Fruit fly (Drosophila melanogaster) whole organism, embryonic: ENCODE results near the gene Src64B.

Source experiments
- Aef1 ChIP-seq: fragments of 200-800 bp; sonication (Bioruptor generic); IDR thresholded peaks from 3 replicates; pipeline ENCODE4 v1.3.6; 2022; ENCODE audit warnings: missing biosample characterization, missing genetic modification characterization
- Atf3 ChIP-seq: fragments of 200-800 bp; sonication (Bioruptor generic); optimal IDR thresholded peaks from 3 replicates; lab custom pipeline; 2016; ENCODE audit warnings: missing biosample characterization, missing genetic modification characterization
- Atf6 ChIP-seq: fragments of 200-800 bp; sonication (Bioruptor generic); IDR thresholded peaks from 2 replicates; pipeline ENCODE4 v1.3.6; 2022; ENCODE audit warnings: missing biosample characterization, missing genetic modification characterization
- CG13424 ChIP-seq: fragments of 200-800 bp; sonication (Bioruptor generic); optimal IDR thresholded peaks from 2 replicates; lab custom pipeline; 2019; ENCODE audit warnings: missing biosample characterization, mild to moderate bottlenecking, missing genetic modification characterization, moderate library complexity
- CG13624 ChIP-seq: fragments of 200-800 bp; sonication (Bioruptor generic); optimal IDR thresholded peaks from 2 replicates; lab custom pipeline; 2016; ENCODE audit warnings: missing biosample characterization, missing genetic modification characterization
- CG13894 ChIP-seq: fragments of 200-800 bp; sonication (Bioruptor generic); optimal IDR thresholded peaks from 3 replicates; lab custom pipeline; 2018; ENCODE audit warnings: missing biosample characterization, mild to moderate bottlenecking, missing genetic modification characterization, moderate library complexity
- CG15269 ChIP-seq: fragments of 200-800 bp; sonication (Bioruptor generic); optimal IDR thresholded peaks from 2 replicates; lab custom pipeline; 2018; ENCODE audit warnings: missing biosample characterization, mild to moderate bottlenecking, missing genetic modification characterization, moderate library complexity
- CG17361 ChIP-seq: fragments of 200-800 bp; sonication (Bioruptor generic); IDR thresholded peaks from 3 replicates; pipeline ENCODE4 v1.3.6; 2022; ENCODE audit warnings: missing biosample characterization, missing genetic modification characterization
- CG17568 ChIP-seq: fragments of 200-800 bp; sonication (Bioruptor generic); optimal IDR thresholded peaks from 2 replicates; lab custom pipeline; 2018; ENCODE audit warnings: missing biosample characterization, mild to moderate bottlenecking, missing genetic modification characterization, moderate library complexity
- CG18619 ChIP-seq: fragments of 200-800 bp; sonication (Bioruptor generic); optimal IDR thresholded peaks from 3 replicates; lab custom pipeline; 2017; ENCODE audit warnings: missing biosample characterization, mild to moderate bottlenecking, missing genetic modification characterization
- CG34422 ChIP-seq: fragments of 200-800 bp; sonication (Bioruptor generic); IDR thresholded peaks from 3 replicates; pipeline ENCODE4 v1.3.6; 2022; ENCODE audit warnings: missing biosample characterization, missing genetic modification characterization
- CG3838 ChIP-seq: fragments of 200-800 bp; sonication (Bioruptor generic); optimal IDR thresholded peaks from 3 replicates; lab custom pipeline; 2016; ENCODE audit warnings: missing biosample characterization, missing genetic modification characterization
- CG4820 ChIP-seq: fragments of 200-800 bp; sonication (Bioruptor generic); optimal IDR thresholded peaks from 3 replicates; lab custom pipeline; 2016; ENCODE audit warnings: missing biosample characterization, missing genetic modification characterization
- CG6689 ChIP-seq: fragments of 200-800 bp; sonication (Bioruptor generic); IDR thresholded peaks from 2 replicates; pipeline ENCODE4 v1.3.6; 2022; ENCODE audit warnings: missing biosample characterization, missing genetic modification characterization
- CG6854 ChIP-seq: fragments of 200-800 bp; sonication (Bioruptor generic); optimal IDR thresholded peaks from 3 replicates; lab custom pipeline; 2017; ENCODE audit warnings: missing biosample characterization, mild to moderate bottlenecking, missing genetic modification characterization
- CG8388 ChIP-seq: fragments of 200-800 bp; sonication (Bioruptor generic); optimal IDR thresholded peaks from 2 replicates; lab custom pipeline; 2019; ENCODE audit warnings: missing biosample characterization, mild to moderate bottlenecking, missing genetic modification characterization, moderate library complexity
- CG9609 ChIP-seq: fragments of 200-800 bp; sonication (Bioruptor generic); optimal IDR thresholded peaks from 3 replicates; lab custom pipeline; 2016; ENCODE audit warnings: missing biosample characterization, missing genetic modification characterization
- Drgx ChIP-seq: fragments of 200-800 bp; sonication (Bioruptor generic); IDR thresholded peaks from 2 replicates; pipeline ENCODE4 v1.3.6; 2022; ENCODE audit warnings: missing biosample characterization, missing genetic modification characterization
- E2f1 ChIP-seq: fragments of 200-800 bp; sonication (Bioruptor generic); IDR thresholded peaks from 2 replicates; pipeline ENCODE4 v1.3.6; 2022; ENCODE audit warnings: missing biosample characterization, missing genetic modification characterization
- ERR ChIP-seq: fragments of 200-800 bp; sonication (Bioruptor generic); optimal IDR thresholded peaks from 2 replicates; lab custom pipeline; 2016; ENCODE audit warnings: missing biosample characterization, missing genetic modification characterization
- HLH4C ChIP-seq: fragments of 200-800 bp; sonication (Bioruptor generic); IDR thresholded peaks from 3 replicates; pipeline ENCODE4 v1.3.6; 2022; ENCODE audit warnings: missing biosample characterization, missing genetic modification characterization; ENCODE audit not compliant: partially characterized antibody
- Hsf ChIP-seq: fragments of 200-800 bp; sonication (Bioruptor generic); optimal IDR thresholded peaks from 3 replicates; lab custom pipeline; 2016; ENCODE audit warnings: missing biosample characterization, missing genetic modification characterization
- MESR4 ChIP-seq: fragments of 200-800 bp; sonication (Bioruptor generic); optimal IDR thresholded peaks from 2 replicates; lab custom pipeline; 2018; ENCODE audit warnings: missing biosample characterization, mild to moderate bottlenecking, missing genetic modification characterization, moderate library complexity
- Med ChIP-seq: fragments of 200-800 bp; sonication (Bioruptor generic); peaks from one replicate; lab custom pipeline; 2016; ENCODE audit warnings: missing biosample characterization, missing genetic modification characterization, mild to moderate bottlenecking, inconsistent platforms, moderate library complexity
- Mrtf ChIP-seq: fragments of 200-800 bp; sonication (Bioruptor generic); IDR thresholded peaks from 3 replicates; pipeline ENCODE4 v1.3.6; 2022; ENCODE audit warnings: missing biosample characterization, missing genetic modification characterization
- Myb ChIP-seq: fragments of 200-800 bp; sonication (Bioruptor generic); optimal IDR thresholded peaks from 2 replicates; lab custom pipeline; 2016; ENCODE audit warnings: missing biosample characterization, missing genetic modification characterization
- Oaz ChIP-seq: fragments of 200-800 bp; sonication (Bioruptor generic); IDR thresholded peaks from 2 replicates; pipeline ENCODE4 v1.3.6; 2022; ENCODE audit warnings: missing biosample characterization, missing genetic modification characterization
- Rfx ChIP-seq: fragments of 200-800 bp; sonication (Bioruptor generic); IDR thresholded peaks from 2 replicates; pipeline ENCODE4 v1.3.6; 2022; ENCODE audit warnings: missing biosample characterization, missing genetic modification characterization
- Side ChIP-seq: fragments of 200-800 bp; sonication (Bioruptor generic); optimal IDR thresholded peaks from 2 replicates; lab custom pipeline; 2016; ENCODE audit warnings: missing biosample characterization, missing genetic modification characterization
- Stat92E ChIP-seq, 3 experiments: fragments of >200 bp in 2 of 3; fragments of 200-800 bp in 1 of 3; sonication (Bioruptor generic) in 1 of 3; optimal IDR thresholded peaks; 2 replicates each; lab custom pipeline; 2017 to 2019; ENCODE audit warnings: missing biosample characterization in 3 of 3, missing genetic modification characterization in 3 of 3, mild to moderate bottlenecking in 1 of 3, moderate library complexity in 1 of 3
- Taf1 ChIP-seq: fragments of 200-800 bp; sonication (Bioruptor generic); IDR thresholded peaks from 2 replicates; pipeline ENCODE4 v1.3.6; 2022; ENCODE audit warnings: missing biosample characterization, missing genetic modification characterization
- Xbp1 ChIP-seq: fragments of 200-800 bp; sonication (Bioruptor generic); optimal IDR thresholded peaks from 3 replicates; lab custom pipeline; 2016; ENCODE audit warnings: missing biosample characterization, mild to moderate bottlenecking, missing genetic modification characterization
- abd-A ChIP-seq: fragments of 200-800 bp; sonication (Bioruptor generic); optimal IDR thresholded peaks from 3 replicates; lab custom pipeline; 2019; ENCODE audit warnings: missing biosample characterization, mild to moderate bottlenecking, missing genetic modification characterization, moderate library complexity
- ac ChIP-seq: fragments of 200-800 bp; sonication (Bioruptor generic); optimal IDR thresholded peaks from 3 replicates; lab custom pipeline; 2017; ENCODE audit warnings: missing biosample characterization, mild to moderate bottlenecking, missing genetic modification characterization
- amos ChIP-seq: fragments of 200-800 bp; sonication (Bioruptor generic); IDR thresholded peaks from 2 replicates; pipeline ENCODE4 v1.3.6; 2022; ENCODE audit warnings: missing biosample characterization, missing genetic modification characterization; ENCODE audit not compliant: partially characterized antibody
- aop ChIP-seq: fragments of 200-800 bp; sonication (Bioruptor generic); IDR thresholded peaks from 2 replicates; pipeline ENCODE4 v1.3.6; 2022; ENCODE audit warnings: missing biosample characterization, missing genetic modification characterization
- bcd ChIP-seq: fragments of 200-800 bp; sonication (Bioruptor generic); optimal IDR thresholded peaks from 2 replicates; lab custom pipeline; 2017; ENCODE audit warnings: missing biosample characterization, mild to moderate bottlenecking, missing genetic modification characterization
- cad ChIP-seq: fragments of >200 bp; optimal IDR thresholded peaks from 2 replicates; lab custom pipeline; 2017; ENCODE audit warnings: missing biosample characterization, missing genetic modification characterization
- cas ChIP-seq: fragments of 200-800 bp; sonication (Bioruptor generic); IDR thresholded peaks from 2 replicates; pipeline ENCODE4 v1.3.6; 2022; ENCODE audit warnings: missing biosample characterization, missing genetic modification characterization
- dimm ChIP-seq: fragments of 200-800 bp; sonication (Bioruptor generic); IDR thresholded peaks from 2 replicates; pipeline ENCODE4 v1.3.6; 2022; ENCODE audit warnings: missing biosample characterization, missing genetic modification characterization
- esg ChIP-seq: fragments of 200-800 bp; sonication (Bioruptor generic); conservative IDR thresholded peaks from 2 replicates; pipeline ENCODE4 v1.3.6; 2022; ENCODE audit warnings: missing biosample characterization, missing genetic modification characterization
- ewg ChIP-seq: fragments of 200-800 bp; sonication (Bioruptor generic); optimal IDR thresholded peaks from 3 replicates; lab custom pipeline; 2017; ENCODE audit warnings: mild to moderate bottlenecking, missing biosample characterization, missing genetic modification reagents, missing genetic modification characterization
- fd3F ChIP-seq: fragments of 200-800 bp; sonication (Bioruptor generic); optimal IDR thresholded peaks from 2 replicates; lab custom pipeline; 2018; ENCODE audit warnings: missing biosample characterization, mild to moderate bottlenecking, missing genetic modification characterization, moderate library complexity
- gro ChIP-seq: fragments of 200-800 bp; sonication (Bioruptor generic); optimal IDR thresholded peaks from 2 replicates; lab custom pipeline; 2016; ENCODE audit warnings: missing biosample characterization, missing genetic modification characterization
- jigr1 ChIP-seq: fragments of 200-800 bp; sonication (Bioruptor generic); IDR thresholded peaks from 3 replicates; pipeline ENCODE4 v1.3.6; 2022; ENCODE audit warnings: missing biosample characterization, missing genetic modification characterization
- nau ChIP-seq: fragments of 200-800 bp; sonication (Bioruptor generic); optimal IDR thresholded peaks from 3 replicates; lab custom pipeline; 2017; ENCODE audit warnings: missing biosample characterization, mild to moderate bottlenecking, missing genetic modification characterization, missing genetic modification reagents
- slp2 ChIP-seq: fragments of 200-800 bp; sonication (Bioruptor generic); optimal IDR thresholded peaks from 2 replicates; lab custom pipeline; 2016; ENCODE audit warnings: missing biosample characterization, missing genetic modification characterization
- sqz ChIP-seq: fragments of 200-800 bp; sonication (Bioruptor generic); optimal IDR thresholded peaks from 3 replicates; lab custom pipeline; 2018; ENCODE audit warnings: missing biosample characterization, mild to moderate bottlenecking, missing genetic modification characterization
- trem ChIP-seq: fragments of 200-800 bp; optimal IDR thresholded peaks from 3 replicates; lab custom pipeline; 2019; ENCODE audit warnings: missing biosample characterization, mild to moderate bottlenecking, missing genetic modification characterization, moderate library complexity
- wek ChIP-seq: fragments of 200-800 bp; sonication (Bioruptor generic); optimal IDR thresholded peaks from 3 replicates; lab custom pipeline; 2018; ENCODE audit warnings: missing biosample characterization, mild to moderate bottlenecking, missing genetic modification characterization, moderate library complexity
- zfh1 ChIP-seq: fragments of 200-800 bp; sonication (Bioruptor generic); IDR thresholded peaks from 3 replicates; pipeline ENCODE4 v1.3.6; 2022; ENCODE audit warnings: missing biosample characterization, missing genetic modification characterization

Gene Src64B

dm6 chr3L:4611311-4611710, 14.7 kb downstream of the Src64B start (continued):
- TF ChIP-seq CG15269 (tag; lab: Kevin White, UChicago) (peak; percentile 14), Side (GFP tag; lab: Kevin White, UChicago) (peak; percentile 65), CG6854 (GFP tag; lab: Kevin White, UChicago) (no peak), CG3838 (GFP tag; lab: Kevin White, UChicago) (peak; percentile 23), cad (GFP tag; lab: Kevin White, UChicago) (no peak), HLH4C (GFP tag; lab: Robert Waterston, UW) (no peak), Hsf (GFP tag; lab: Kevin White, UChicago) (peak; percentile 68), CG34422 (GFP tag; lab: Robert Waterston, UW) (peak; percentile 86), Myb (GFP tag; lab: Kevin White, UChicago) (no peak), bcd (GFP tag; lab: Kevin White, UChicago) (peak; percentile 71), CG6689 (GFP tag; lab: Robert Waterston, UW) (peak; percentile 81), Drgx (peak; percentile 93), sqz (GFP tag; lab: Kevin White, UChicago) (no peak), Aef1 (GFP tag; lab: Robert Waterston, UW) (peak; percentile 59; the same call in 2 of the 3 replicates), Atf3 (peak; percentile 70), trem (tag; lab: Kevin White, UChicago) (peak; percentile 48), Med (peak; percentile 92), Stat92E (GFP tag; optimal IDR thresholded peaks at IDR 0.05; lab: Kevin White, UChicago) (peak in 1 of 3 experiments; percentile 42), aop (GFP tag; lab: Robert Waterston, UW) (0 out of 2 replicates have a peak, but pooled peaks have one; percentile 15), Mrtf (GFP tag; lab: Robert Waterston, UW) (peak; percentile 70; the same call in 2 of the 3 replicates), MESR4 (GFP tag; lab: Kevin White, UChicago) (peak; percentile 4), CG17361 (GFP tag; lab: Robert Waterston, UW) (peak; percentile 73; the same call in 2 of the 3 replicates), CG13424 (tag; lab: Kevin White, UChicago) (peak; percentile 45), CG13624 (GFP tag; lab: Kevin White, UChicago) (no peak), Oaz (GFP tag; lab: Robert Waterston, UW) (no peak), cas (GFP tag; lab: Robert Waterston, UW) (no peak), E2f1 (GFP tag; lab: Robert Waterston, UW) (peak; percentile 84), abd-A (no peak), CG13894 (no peak), fd3F (GFP tag; lab: Kevin White, UChicago) (no peak), dimm (peak; percentile 68), Rfx (GFP tag; lab: Robert Waterston, UW) (peak; percentile 49; the same call in 1 of the 2 replicates), ewg (GFP tag; lab: Kevin White, UChicago) (peak; percentile 68), Xbp1 (GFP tag; lab: Kevin White, UChicago) (peak; percentile 71), CG9609 (peak; percentile 2), esg (GFP tag; lab: Robert Waterston, UW) (peak; percentile 71), nau (GFP tag; lab: Kevin White, UChicago) (peak; percentile 56), ac (GFP tag; lab: Kevin White, UChicago) (no peak), CG17568 (peak; percentile 38), gro (GFP tag; lab: Kevin White, UChicago) (no peak), Taf1 (GFP tag; lab: Robert Waterston, UW) (0 out of 2 replicates have a peak, but pooled peaks have one; percentile 34), jigr1 (GFP tag; lab: Robert Waterston, UW) (peak; percentile 73; the same call in 2 of the 3 replicates), Atf6 (peak; percentile 49; the same call in 1 of the 2 replicates), amos (no peak), ERR (GFP tag; lab: Kevin White, UChicago) (no peak), CG18619 (GFP tag; lab: Kevin White, UChicago) (peak; percentile 43), slp2 (GFP tag; lab: Kevin White, UChicago) (peak; percentile 52), CG8388 (peak; percentile 79), wek (GFP tag; lab: Kevin White, UChicago) (peak; percentile 10), CG4820 (GFP tag; lab: Kevin White, UChicago) (peak; percentile 80), zfh1 (GFP tag; lab: Robert Waterston, UW) (peak; percentile 96)
